Fruit fly (Drosophila melanogaster) whole organism, embryonic: ENCODE measurements around the gene CG11891.

ENCODE experiments used
- Aef1 ChIP-seq: fragments of 200-800 bp; sonication (Bioruptor generic); IDR thresholded peaks from 3 replicates; pipeline ENCODE4 v1.3.6; 2022; ENCODE audit warnings: missing biosample characterization, missing genetic modification characterization
- CG10209 ChIP-seq: fragments of 200-800 bp; sonication (Bioruptor generic); optimal IDR thresholded peaks from 3 replicates; lab custom pipeline; 2017; ENCODE audit warnings: missing biosample characterization, mild to moderate bottlenecking, missing genetic modification characterization, missing genetic modification reagents
- CG11723 ChIP-seq: fragments of 200-800 bp; sonication (Bioruptor generic); optimal IDR thresholded peaks from 2 replicates; lab custom pipeline; 2017; ENCODE audit warnings: missing biosample characterization, mild to moderate bottlenecking, missing genetic modification characterization
- CG12104 ChIP-seq: fragments of 200-800 bp; sonication (Bioruptor generic); optimal IDR thresholded peaks from 3 replicates; lab custom pipeline; 2016; ENCODE audit warnings: missing biosample characterization, missing genetic modification characterization
- CG14441 ChIP-seq: fragments of 200-800 bp; sonication (Bioruptor generic); IDR thresholded peaks from 2 replicates; pipeline ENCODE4 v1.3.6; 2022; ENCODE audit warnings: missing biosample characterization, missing genetic modification characterization
- CG16815 ChIP-seq: fragments of 200-800 bp; sonication (Bioruptor generic); optimal IDR thresholded peaks from 3 replicates; lab custom pipeline; 2017; ENCODE audit warnings: missing biosample characterization, mild to moderate bottlenecking, missing genetic modification characterization
- CG17359 ChIP-seq: fragments of 200-800 bp; sonication (Bioruptor generic); optimal IDR thresholded peaks from 3 replicates; lab custom pipeline; 2018; ENCODE audit warnings: missing biosample characterization, mild to moderate bottlenecking, missing genetic modification characterization, moderate library complexity
- CG3726 ChIP-seq: fragments of 200-800 bp; sonication (Bioruptor generic); IDR thresholded peaks from 3 replicates; pipeline ENCODE4, ENCODE4 v1.3.6; 2022; ENCODE audit warnings: missing biosample characterization, missing genetic modification characterization
- CG4617 ChIP-seq: fragments of 200-800 bp; sonication (Bioruptor generic); optimal IDR thresholded peaks from 3 replicates; lab custom pipeline; 2016; ENCODE audit warnings: missing biosample characterization, missing genetic modification characterization, borderline replicate concordance
- CG4707 ChIP-seq: fragments of 200-800 bp; sonication (Bioruptor generic); optimal IDR thresholded peaks from 2 replicates; lab custom pipeline; 2018; ENCODE audit warnings: missing biosample characterization, mild to moderate bottlenecking, missing genetic modification characterization, moderate library complexity
- CG6765 ChIP-seq: fragments of 200-800 bp; sonication (Bioruptor generic); optimal IDR thresholded peaks from 3 replicates; lab custom pipeline; 2017; ENCODE audit warnings: missing biosample characterization, mild to moderate bottlenecking, missing genetic modification characterization
- CG8944 ChIP-seq: fragments of 200-800 bp; sonication (Bioruptor generic); optimal IDR thresholded peaks from 3 replicates; lab custom pipeline; 2016; ENCODE audit warnings: missing biosample characterization, missing genetic modification characterization
- CG9932 ChIP-seq: fragments of 200-800 bp; sonication (Bioruptor generic); IDR thresholded peaks from 2 replicates; pipeline ENCODE4 v1.3.6; 2022; ENCODE audit warnings: missing biosample characterization, missing genetic modification characterization
- D19A ChIP-seq: fragments of 200-800 bp; optimal IDR thresholded peaks from 3 replicates; lab custom pipeline; 2019; ENCODE audit warnings: missing biosample characterization, mild to moderate bottlenecking, missing genetic modification characterization, moderate library complexity
- Hey ChIP-seq: fragments of 200-800 bp; sonication (Bioruptor generic); optimal IDR thresholded peaks from 3 replicates; lab custom pipeline; 2018; ENCODE audit warnings: missing biosample characterization, mild to moderate bottlenecking, missing genetic modification characterization
- HmgZ ChIP-seq: fragments of 200-800 bp; sonication (Bioruptor generic); optimal IDR thresholded peaks from 2 replicates; lab custom pipeline; 2018; ENCODE audit warnings: missing biosample characterization, mild to moderate bottlenecking, missing genetic modification characterization
- Hr78 ChIP-seq, 2 experiments: fragments of 200-800 bp in 1 of 2; fragments of >200 bp in 1 of 2; sonication (Bioruptor generic) in 1 of 2; optimal IDR thresholded peaks; 2 replicates each; lab custom pipeline; 2017 to 2019; ENCODE audit warnings: missing biosample characterization in 2 of 2, missing genetic modification characterization in 2 of 2, mild to moderate bottlenecking in 1 of 2, moderate library complexity in 1 of 2
- NfI ChIP-seq: fragments of 200-800 bp; sonication (Bioruptor generic); optimal IDR thresholded peaks from 3 replicates; lab custom pipeline; 2018; ENCODE audit warnings: missing biosample characterization, mild to moderate bottlenecking, missing genetic modification characterization, moderate library complexity
- Optix ChIP-seq: fragments of 200-800 bp; sonication (Bioruptor generic); IDR thresholded peaks from 3 replicates; pipeline ENCODE4 v1.3.6; 2022; ENCODE audit warnings: missing biosample characterization, missing genetic modification characterization
- Pdp1 ChIP-seq, 2 experiments: fragments of 200-800 bp; sonication (Bioruptor generic); optimal IDR thresholded peaks; 3 replicates each; lab custom pipeline; 2016; ENCODE audit warnings: missing biosample characterization in 2 of 2, missing genetic modification characterization in 2 of 2, mild to moderate bottlenecking in 1 of 2, moderate library complexity in 1 of 2
- Ptx1 ChIP-seq: fragments of 200-800 bp; sonication (Bioruptor generic); IDR thresholded peaks from 2 replicates; pipeline ENCODE4 v1.3.6; 2022; ENCODE audit warnings: missing biosample characterization, missing genetic modification characterization
- Six4 ChIP-seq: fragments of 200-800 bp; sonication (Bioruptor generic); optimal IDR thresholded peaks from 2 replicates; lab custom pipeline; 2016; ENCODE audit warnings: missing biosample characterization, missing genetic modification characterization
- Sry-δ ChIP-seq: fragments of 200-800 bp; sonication (Bioruptor generic); optimal IDR thresholded peaks from 2 replicates; lab custom pipeline; 2016; ENCODE audit warnings: missing biosample characterization, missing genetic modification characterization
- YL-1 ChIP-seq: fragments of 200-800 bp; sonication (Bioruptor generic); optimal IDR thresholded peaks from 3 replicates; lab custom pipeline; 2017; ENCODE audit warnings: missing biosample characterization, mild to moderate bottlenecking, missing genetic modification characterization
- ac ChIP-seq: fragments of 200-800 bp; sonication (Bioruptor generic); optimal IDR thresholded peaks from 3 replicates; lab custom pipeline; 2017; ENCODE audit warnings: missing biosample characterization, mild to moderate bottlenecking, missing genetic modification characterization
- amos ChIP-seq: fragments of 200-800 bp; sonication (Bioruptor generic); IDR thresholded peaks from 2 replicates; pipeline ENCODE4 v1.3.6; 2022; ENCODE audit warnings: missing biosample characterization, missing genetic modification characterization; ENCODE audit not compliant: partially characterized antibody
- aop ChIP-seq: fragments of 200-800 bp; sonication (Bioruptor generic); IDR thresholded peaks from 2 replicates; pipeline ENCODE4 v1.3.6; 2022; ENCODE audit warnings: missing biosample characterization, missing genetic modification characterization
- ash1 ChIP-seq: fragments of 200-800 bp; sonication (Bioruptor generic); optimal IDR thresholded peaks from 2 replicates; lab custom pipeline; 2018; ENCODE audit warnings: missing biosample characterization, mild to moderate bottlenecking, missing genetic modification characterization
- chinmo ChIP-seq: fragments of 200-800 bp; sonication (Bioruptor generic); IDR thresholded peaks from 4 replicates; pipeline ENCODE4 v1.3.6; 2022; ENCODE audit warnings: missing biosample characterization, missing genetic modification characterization; ENCODE audit not compliant: partially characterized antibody
- cwo ChIP-seq: fragments of 200-800 bp; sonication (Bioruptor generic); optimal IDR thresholded peaks from 3 replicates; lab custom pipeline; 2017; ENCODE audit warnings: missing biosample characterization, missing genetic modification characterization, mild to moderate bottlenecking, moderate library complexity, missing genetic modification reagents
- dmrt99B ChIP-seq: fragments of 200-800 bp; sonication (Bioruptor generic); optimal IDR thresholded peaks from 2 replicates; lab custom pipeline; 2018; ENCODE audit warnings: missing biosample characterization, mild to moderate bottlenecking, missing genetic modification characterization, moderate library complexity
- ewg ChIP-seq: fragments of 200-800 bp; sonication (Bioruptor generic); optimal IDR thresholded peaks from 3 replicates; lab custom pipeline; 2017; ENCODE audit warnings: mild to moderate bottlenecking, missing biosample characterization, missing genetic modification reagents, missing genetic modification characterization
- exex ChIP-seq: fragments of 200-800 bp; sonication (Bioruptor generic); optimal IDR thresholded peaks from 4 replicates; lab custom pipeline; 2018; ENCODE audit warnings: missing biosample characterization, mild to moderate bottlenecking, missing genetic modification characterization, moderate library complexity
- grau ChIP-seq: fragments of 200-800 bp; optimal IDR thresholded peaks from 3 replicates; lab custom pipeline; 2019; ENCODE audit warnings: missing biosample characterization, mild to moderate bottlenecking, missing genetic modification characterization, moderate library complexity
- grn ChIP-seq: fragments of 200-800 bp; sonication (Bioruptor generic); optimal IDR thresholded peaks from 3 replicates; lab custom pipeline; 2017; ENCODE audit warnings: missing biosample characterization, missing genetic modification characterization
- lola ChIP-seq, 3 experiments: fragments of >200 bp in 2 of 3; fragments of 200-800 bp in 1 of 3; sonication (Bioruptor generic) in 1 of 3; optimal IDR thresholded peaks; 2 replicates each; lab custom pipeline; 2017 to 2019; ENCODE audit warnings: missing biosample characterization in 3 of 3, missing genetic modification characterization in 3 of 3, mild to moderate bottlenecking in 1 of 3, moderate library complexity in 1 of 3
- mld ChIP-seq: fragments of 200-800 bp; sonication (Bioruptor generic); IDR thresholded peaks from 3 replicates; pipeline ENCODE4 v1.3.6; 2022; ENCODE audit warnings: missing biosample characterization, missing genetic modification characterization; ENCODE audit not compliant: partially characterized antibody
- nom ChIP-seq: fragments of 200-800 bp; sonication (Bioruptor generic); optimal IDR thresholded peaks from 2 replicates; lab custom pipeline; 2017; ENCODE audit warnings: missing biosample characterization, missing genetic modification characterization, mild to moderate bottlenecking, moderate library complexity, missing genetic modification reagents
- run ChIP-seq: fragments of 200-800 bp; sonication (Bioruptor generic); optimal IDR thresholded peaks from 3 replicates; lab custom pipeline; 2018; ENCODE audit warnings: missing biosample characterization, mild to moderate bottlenecking, missing genetic modification characterization
- sens ChIP-seq: fragments of 200-800 bp; sonication (Bioruptor generic); peaks from one replicate; lab custom pipeline; 2016; ENCODE audit warnings: missing biosample characterization, missing genetic modification characterization
- sna ChIP-seq: fragments of 200-800 bp; sonication (Bioruptor generic); IDR thresholded peaks from 2 replicates; pipeline ENCODE4 v1.3.6; 2022; ENCODE audit warnings: missing biosample characterization, missing genetic modification characterization; ENCODE audit not compliant: partially characterized antibody
- sug ChIP-seq: fragments of 200-800 bp; optimal IDR thresholded peaks from 2 replicates; lab custom pipeline; 2019; ENCODE audit warnings: missing biosample characterization, mild to moderate bottlenecking, missing genetic modification characterization, moderate library complexity
- tin ChIP-seq: fragments of 200-800 bp; sonication (Bioruptor generic); optimal IDR thresholded peaks from 3 replicates; lab custom pipeline; 2016; ENCODE audit warnings: missing biosample characterization, missing genetic modification characterization

Gene CG11891

dm6 chr3R:25281165-25281564 lies 11.2 kb downstream of the CG11891 start, which contains the start of gene CG11892 (continued):
- TF ChIP-seq Aef1 (GFP tag; lab: Robert Waterston, UW) (no peak), CG10209 (GFP tag; lab: Kevin White, UChicago) (peak; percentile 26), nom (GFP tag; lab: Kevin White, UChicago) (no peak), dmrt99B (peak; percentile 27), HmgZ (peak; percentile 32), CG3726 (GFP tag; lab: Robert Waterston, UW) (no peak), aop (no peak), Six4 (GFP tag; lab: Kevin White, UChicago) (no peak), exex (tag; lab: Kevin White, UChicago) (peak; percentile 15), cwo (GFP tag; lab: Kevin White, UChicago) (peak; percentile 54), YL-1 (GFP tag; lab: Kevin White, UChicago) (peak; percentile 6), ash1 (peak; percentile 45)

dm6 chr3R:25283209-25283670 lies 13.2 kb downstream of the CG11891 start, which contains the start of gene CG31300:
CG31300 (plus strand) TSS chr3R:25283620.
- TF ChIP-seq tin (GFP tag; lab: Kevin White, UChicago) (no peak), sug (tag; lab: Kevin White, UChicago) (peak; percentile 18), Hr78 (GFP tag; optimal IDR thresholded peaks at IDR 0.05; lab: Kevin White, UChicago) (peak in 1 of 2 experiments; percentile 57), CG11723 (GFP tag; lab: Kevin White, UChicago) (no peak), run (peak; percentile 69), Pdp1 (GFP tag; optimal IDR thresholded peaks at IDR 0.05; lab: Kevin White, UChicago) (peak in 1 of 2 experiments; percentile 59), chinmo (GFP tag; lab: Robert Waterston, UW) (no peak), ewg (GFP tag; lab: Kevin White, UChicago) (no peak), grn (GFP tag; lab: Kevin White, UChicago) (peak; percentile 68), exex (tag; lab: Kevin White, UChicago) (peak; percentile 37), ac (GFP tag; lab: Kevin White, UChicago) (no peak)

- TF ChIP-seq exex (tag; lab: Kevin White, UChicago) (peak; percentile 22), sna (GFP tag; lab: Robert Waterston, UW) (no peak)
These were observed 15.2 kb downstream of the CG11891 start, which contains the start of gene CG31104 for dm6 chr3R:25285173-25285572. CG31104 (plus strand) TSS chr3R:25285473.

- no peak for TF ChIP-seq Optix
- TF ChIP-seq CG17359 (tag; lab: Kevin White, UChicago): no peak
- no peak for TF ChIP-seq NfI (GFP tag; lab: Kevin White, UChicago)
- TF ChIP-seq CG12104 (GFP tag; lab: Kevin White, UChicago): no peak
- no peak for TF ChIP-seq amos (GFP tag; lab: Robert Waterston, UW)
- TF ChIP-seq tin (GFP tag; lab: Kevin White, UChicago): no peak
- TF ChIP-seq aop: no peak
- no peak for TF ChIP-seq CG9932 (GFP tag; lab: Robert Waterston, UW)
- no peak for TF ChIP-seq CG4617 (GFP tag; lab: Kevin White, UChicago)
- TF ChIP-seq CG6765 (GFP tag; lab: Kevin White, UChicago): no peak
- TF ChIP-seq CG16815 (GFP tag; lab: Kevin White, UChicago): no peak
- TF ChIP-seq sens (GFP tag; lab: Kevin White, UChicago): peak; percentile 13
- TF ChIP-seq Sry-δ: no peak
- no peak for TF ChIP-seq CG14441
- TF ChIP-seq chinmo (GFP tag; lab: Robert Waterston, UW): 0 out of 4 replicates have a peak, but pooled peaks have one; percentile 17
- TF ChIP-seq lola (GFP tag; optimal IDR thresholded peaks at IDR 0.05; lab: Kevin White, UChicago): no peak
- no peak for TF ChIP-seq Ptx1 (GFP tag; lab: Robert Waterston, UW)
- peak; percentile 29 for TF ChIP-seq sug (tag; lab: Kevin White, UChicago)
- no peak for TF ChIP-seq grau
- TF ChIP-seq Hey (tag; lab: Kevin White, UChicago): no peak
- no peak for TF ChIP-seq D19A
- no peak for TF ChIP-seq CG4707 (GFP tag; lab: Kevin White, UChicago)
- no peak for TF ChIP-seq mld (GFP tag; lab: Robert Waterston, UW)
- no peak for TF ChIP-seq CG8944 (GFP tag; lab: Kevin White, UChicago)
These were observed 17.1 kb downstream of the CG11891 start, which contains the start of gene CG13658 for dm6 chr3R:25287128-25287527. CG13658 (plus strand) TSS chr3R:25287474.
